Fruit fly (Drosophila melanogaster) whole organism, embryonic: Measurements from ENCODE around the gene CG4074.

Source experiments
- Aef1 ChIP-seq: fragments of 200-800 bp; sonication (Bioruptor generic); IDR thresholded peaks from 3 replicates; pipeline ENCODE4 v1.3.6; 2022; ENCODE audit warnings: missing biosample characterization, missing genetic modification characterization
- Atf-2 ChIP-seq: fragments of 200-800 bp; sonication (Bioruptor generic); optimal IDR thresholded peaks from 2 replicates; lab custom pipeline; 2016; ENCODE audit warnings: missing biosample characterization, missing genetic modification characterization
- CG10147 ChIP-seq: fragments of 200-800 bp; sonication (Bioruptor generic); optimal IDR thresholded peaks from 2 replicates; lab custom pipeline; 2019; ENCODE audit warnings: missing biosample characterization, mild to moderate bottlenecking, missing genetic modification characterization, moderate library complexity
- CG12155 ChIP-seq: fragments of 200-800 bp; sonication (Bioruptor generic); optimal IDR thresholded peaks from 3 replicates; lab custom pipeline; 2016; ENCODE audit warnings: missing biosample characterization, missing genetic modification characterization
- CG12219 ChIP-seq: fragments of 200-800 bp; sonication (Bioruptor generic); optimal IDR thresholded peaks from 3 replicates; lab custom pipeline; 2018; ENCODE audit warnings: missing biosample characterization, mild to moderate bottlenecking, missing genetic modification characterization
- CG1647 ChIP-seq: fragments of 200-800 bp; sonication (Bioruptor generic); optimal IDR thresholded peaks from 3 replicates; lab custom pipeline; 2016; ENCODE audit warnings: missing biosample characterization, missing genetic modification characterization
- CG16779 ChIP-seq: fragments of 200-800 bp; sonication (Bioruptor generic); IDR thresholded peaks from 2 replicates; pipeline ENCODE4 v1.3.6; 2022; ENCODE audit warnings: missing biosample characterization, missing genetic modification characterization
- CG2678 ChIP-seq: fragments of 200-800 bp; sonication (Bioruptor generic); optimal IDR thresholded peaks from 3 replicates; lab custom pipeline; 2019; ENCODE audit warnings: missing biosample characterization, mild to moderate bottlenecking, missing genetic modification characterization, moderate library complexity
- CG3065 ChIP-seq: fragments of 200-800 bp; sonication (Bioruptor generic); optimal IDR thresholded peaks from 2 replicates; lab custom pipeline; 2016; ENCODE audit warnings: missing biosample characterization, missing genetic modification characterization
- CG34224 ChIP-seq: fragments of 200-800 bp; sonication (Bioruptor generic); IDR thresholded peaks from 3 replicates; pipeline ENCODE4 v1.3.6; 2022; ENCODE audit warnings: missing biosample characterization, missing genetic modification characterization; ENCODE audit not compliant: partially characterized antibody
- CG3726 ChIP-seq: fragments of 200-800 bp; sonication (Bioruptor generic); IDR thresholded peaks from 3 replicates; pipeline ENCODE4, ENCODE4 v1.3.6; 2022; ENCODE audit warnings: missing biosample characterization, missing genetic modification characterization
- CG3847 ChIP-seq: fragments of 200-800 bp; sonication (Bioruptor generic); IDR thresholded peaks from 2 replicates; pipeline ENCODE4 v1.3.6; 2022; ENCODE audit warnings: missing biosample characterization, missing genetic modification characterization
- CG4328 ChIP-seq: fragments of 200-800 bp; sonication (Bioruptor generic); optimal IDR thresholded peaks from 3 replicates; lab custom pipeline; 2017; ENCODE audit warnings: missing biosample characterization, missing genetic modification reagents, missing genetic modification characterization
- CG4707 ChIP-seq: fragments of 200-800 bp; sonication (Bioruptor generic); optimal IDR thresholded peaks from 2 replicates; lab custom pipeline; 2018; ENCODE audit warnings: missing biosample characterization, mild to moderate bottlenecking, missing genetic modification characterization, moderate library complexity
- CG4730 ChIP-seq: fragments of 200-800 bp; sonication (Bioruptor generic); IDR thresholded peaks from 2 replicates; pipeline ENCODE4 v1.3.6; 2022; ENCODE audit warnings: missing biosample characterization, missing genetic modification characterization
- CG5180 ChIP-seq: fragments of 200-800 bp; sonication (Bioruptor generic); optimal IDR thresholded peaks from 3 replicates; lab custom pipeline; 2017; ENCODE audit warnings: missing biosample characterization, missing genetic modification characterization, mild to moderate bottlenecking, moderate library complexity, missing genetic modification reagents
- CG7963 ChIP-seq: fragments of 200-800 bp; sonication (Bioruptor generic); IDR thresholded peaks from 3 replicates; pipeline ENCODE4 v1.3.6; 2022; ENCODE audit warnings: missing biosample characterization, missing genetic modification characterization; ENCODE audit not compliant: partially characterized antibody
- CG8388 ChIP-seq: fragments of 200-800 bp; sonication (Bioruptor generic); optimal IDR thresholded peaks from 2 replicates; lab custom pipeline; 2019; ENCODE audit warnings: missing biosample characterization, mild to moderate bottlenecking, missing genetic modification characterization, moderate library complexity
- Dek ChIP-seq: fragments of 200-800 bp; sonication (Bioruptor generic); optimal IDR thresholded peaks from 3 replicates; lab custom pipeline; 2019; ENCODE audit warnings: missing biosample characterization, mild to moderate bottlenecking, missing genetic modification characterization, moderate library complexity
- Dll ChIP-seq: fragments of 200-800 bp; sonication (Bioruptor generic); IDR thresholded peaks from 4 replicates; pipeline ENCODE4 v1.3.6; 2022; ENCODE audit warnings: missing biosample characterization, missing genetic modification characterization; ENCODE audit not compliant: partially characterized antibody
- Ets97D ChIP-seq: fragments of 200-800 bp; sonication (Bioruptor generic); optimal IDR thresholded peaks from 3 replicates; lab custom pipeline; 2016; ENCODE audit warnings: missing biosample characterization, missing genetic modification characterization
- Fer1 ChIP-seq: fragments of 200-800 bp; sonication (Bioruptor generic); optimal IDR thresholded peaks from 2 replicates; lab custom pipeline; 2017; ENCODE audit warnings: missing biosample characterization, mild to moderate bottlenecking, missing genetic modification characterization
- HLH4C ChIP-seq: fragments of 200-800 bp; sonication (Bioruptor generic); IDR thresholded peaks from 3 replicates; pipeline ENCODE4 v1.3.6; 2022; ENCODE audit warnings: missing biosample characterization, missing genetic modification characterization; ENCODE audit not compliant: partially characterized antibody
- HLH54F ChIP-seq: fragments of 200-800 bp; sonication (Bioruptor generic); optimal IDR thresholded peaks from 3 replicates; lab custom pipeline; 2016; ENCODE audit warnings: missing biosample characterization, missing genetic modification characterization
- Neu2 ChIP-seq: fragments of 200-800 bp; sonication (Bioruptor generic); optimal IDR thresholded peaks from 3 replicates; lab custom pipeline; 2016; ENCODE audit warnings: missing biosample characterization, missing genetic modification characterization, borderline replicate concordance
- Nf-YC ChIP-seq: fragments of 200-800 bp; optimal IDR thresholded peaks from 3 replicates; lab custom pipeline; 2019; ENCODE audit warnings: missing biosample characterization, mild to moderate bottlenecking, missing genetic modification characterization, moderate library complexity
- Sox100B ChIP-seq: fragments of 200-800 bp; sonication (Bioruptor generic); optimal IDR thresholded peaks from 3 replicates; lab custom pipeline; 2018; ENCODE audit warnings: missing biosample characterization, mild to moderate bottlenecking, missing genetic modification characterization
- Sry-β ChIP-seq: fragments of 200-800 bp; sonication (Bioruptor generic); optimal IDR thresholded peaks from 2 replicates; lab custom pipeline; 2018; ENCODE audit warnings: missing biosample characterization, mild to moderate bottlenecking, missing genetic modification characterization, moderate library complexity
- ara ChIP-seq: fragments of 200-800 bp; sonication (Bioruptor generic); IDR thresholded peaks from 2 replicates; pipeline ENCODE4 v1.3.6; 2022; ENCODE audit warnings: missing biosample characterization, missing genetic modification characterization
- bigmax ChIP-seq: fragments of 200-800 bp; sonication (Bioruptor generic); optimal IDR thresholded peaks from 2 replicates; lab custom pipeline; 2018; ENCODE audit warnings: missing biosample characterization, mild to moderate bottlenecking, missing genetic modification characterization
- chm ChIP-seq: fragments of 200-800 bp; sonication (Bioruptor generic); IDR thresholded peaks from 2 replicates; pipeline ENCODE4 v1.3.6; 2022; ENCODE audit warnings: missing biosample characterization, missing genetic modification characterization
- corto ChIP-seq: fragments of 200-800 bp; sonication (Bioruptor generic); optimal IDR thresholded peaks from 2 replicates; lab custom pipeline; 2016; ENCODE audit warnings: missing biosample characterization, mild to moderate bottlenecking, missing genetic modification characterization, moderate library complexity
- croc ChIP-seq: fragments of 200-800 bp; sonication (Bioruptor generic); conservative IDR thresholded peaks from 3 replicates; pipeline ENCODE4 v1.3.6; 2022; ENCODE audit warnings: missing biosample characterization, missing genetic modification characterization
- fd3F ChIP-seq: fragments of 200-800 bp; sonication (Bioruptor generic); optimal IDR thresholded peaks from 2 replicates; lab custom pipeline; 2018; ENCODE audit warnings: missing biosample characterization, mild to moderate bottlenecking, missing genetic modification characterization, moderate library complexity
- ftz-f1 ChIP-seq: fragments of 200-800 bp; sonication (Bioruptor generic); optimal IDR thresholded peaks from 2 replicates; lab custom pipeline; 2016; ENCODE audit warnings: missing biosample characterization, missing genetic modification characterization
- gce ChIP-seq: fragments of 200-800 bp; sonication (Bioruptor generic); IDR thresholded peaks from 3 replicates; pipeline ENCODE4 v1.3.6; 2022; ENCODE audit warnings: missing biosample characterization, missing genetic modification characterization
- gcm ChIP-seq: fragments of 200-800 bp; sonication (Bioruptor generic); optimal IDR thresholded peaks from 2 replicates; lab custom pipeline; 2019; ENCODE audit warnings: missing biosample characterization, mild to moderate bottlenecking, missing genetic modification characterization, moderate library complexity
- kay ChIP-seq: fragments of 200-800 bp; sonication (Bioruptor generic); optimal IDR thresholded peaks from 2 replicates; lab custom pipeline; 2016; ENCODE audit warnings: missing biosample characterization, missing genetic modification characterization
- kni ChIP-seq: fragments of 200-800 bp; sonication (Bioruptor generic); optimal IDR thresholded peaks from 3 replicates; lab custom pipeline; 2017; ENCODE audit warnings: mild to moderate bottlenecking, missing biosample characterization, missing genetic modification reagents, missing genetic modification characterization
- mirr ChIP-seq: fragments of 200-800 bp; sonication (Bioruptor generic); optimal IDR thresholded peaks from 3 replicates; lab custom pipeline; 2018; ENCODE audit warnings: missing biosample characterization, mild to moderate bottlenecking, missing genetic modification characterization
- oc ChIP-seq: fragments of 200-800 bp; sonication (Bioruptor generic); optimal IDR thresholded peaks from 2 replicates; lab custom pipeline; 2018; ENCODE audit warnings: missing biosample characterization, mild to moderate bottlenecking, missing genetic modification characterization, moderate library complexity
- sima ChIP-seq: fragments of 200-800 bp; sonication (Bioruptor generic); optimal IDR thresholded peaks from 2 replicates; lab custom pipeline; 2016; ENCODE audit warnings: missing biosample characterization, missing genetic modification characterization
- tgo ChIP-seq: fragments of 200-800 bp; sonication (Bioruptor generic); IDR thresholded peaks from 3 replicates; pipeline ENCODE4 v1.3.6; 2022; ENCODE audit warnings: missing biosample characterization, missing genetic modification characterization
- unc-4 ChIP-seq: fragments of 200-800 bp; sonication (Bioruptor generic); IDR thresholded peaks from 2 replicates; pipeline ENCODE4 v1.3.6; 2022; ENCODE audit warnings: missing biosample characterization, missing genetic modification characterization; ENCODE audit not compliant: partially characterized antibody
- vfl ChIP-seq: fragments of 200-800 bp; sonication (Bioruptor generic); optimal IDR thresholded peaks from 2 replicates; lab custom pipeline; 2016; ENCODE audit warnings: missing biosample characterization, missing genetic modification characterization
- wor ChIP-seq: fragments of 200-800 bp; sonication (Bioruptor generic); IDR thresholded peaks from 2 replicates; pipeline ENCODE4 v1.3.6; 2022; ENCODE audit warnings: missing biosample characterization, missing genetic modification characterization

Gene CG4074

dm6 chr3L:20777496-20777895 is 8.2 kb upstream of the CG4074 start (continued):
- TF ChIP-seq HLH54F (GFP tag; lab: Kevin White, UChicago) (no peak), CG7963 (no peak), CG4730 (GFP tag; lab: Robert Waterston, UW) (no peak), Dll (GFP tag; lab: Robert Waterston, UW) (no peak), CG4328 (GFP tag; lab: Kevin White, UChicago) (no peak), Aef1 (GFP tag; lab: Robert Waterston, UW) (no peak), wor (GFP tag; lab: Robert Waterston, UW) (no peak), oc (no peak), CG12155 (GFP tag; lab: Kevin White, UChicago) (no peak), ara (GFP tag; lab: Robert Waterston, UW) (no peak), Neu2 (GFP tag; lab: Kevin White, UChicago) (no peak), CG3847 (GFP tag; lab: Robert Waterston, UW) (no peak), CG2678 (tag; lab: Kevin White, UChicago) (no peak), mirr (GFP tag; lab: Kevin White, UChicago) (peak; percentile 37), ftz-f1 (peak; percentile 56)

- TF ChIP-seq gce (GFP tag; lab: Robert Waterston, UW) (no peak), CG3726 (GFP tag; lab: Robert Waterston, UW) (no peak), kni (GFP tag; lab: Kevin White, UChicago) (no peak)
Observed at dm6 chr3L:20772647-20773015, 3.3 kb upstream of the CG4074 start.

dm6 chr3L:20771891-20772646 is 2.8 kb upstream of the CG4074 start:
- TF ChIP-seq CG12219 (GFP tag; lab: Kevin White, UChicago) (peak; percentile 86), vfl (GFP tag; lab: Kevin White, UChicago) (peak; percentile 38), gcm (GFP tag; lab: Kevin White, UChicago) (peak; percentile 67), Fer1 (GFP tag; lab: Kevin White, UChicago) (peak; percentile 82), CG10147 (peak; percentile 55), CG34224 (no peak; the same call in 2 of the 3 replicates), CG5180 (GFP tag; lab: Kevin White, UChicago) (no peak), Ets97D (GFP tag; lab: Kevin White, UChicago) (peak; percentile 24), Sox100B (GFP tag; lab: Kevin White, UChicago) (no peak), Nf-YC (tag; lab: Kevin White, UChicago) (no peak), Sry-β (GFP tag; lab: Kevin White, UChicago) (peak; percentile 97), fd3F (GFP tag; lab: Kevin White, UChicago) (peak; percentile 75), CG3065 (GFP tag; lab: Kevin White, UChicago) (peak; percentile 82), bigmax (GFP tag; lab: Kevin White, UChicago) (peak; percentile 28), corto (GFP tag; lab: Kevin White, UChicago) (no peak), chm (GFP tag; lab: Robert Waterston, UW) (peak; percentile 86), CG16779 (GFP tag; lab: Robert Waterston, UW) (peak; percentile 63; the same call in 1 of the 2 replicates), CG1647 (peak; percentile 46), HLH4C (GFP tag; lab: Robert Waterston, UW) (no peak), unc-4 (GFP tag; lab: Robert Waterston, UW) (no peak; the same call in 1 of the 2 replicates), sima (no peak), kay (peak; percentile 50), croc (0 out of 3 replicates have a peak, but pooled peaks have one; percentile 13), tgo (GFP tag; lab: Robert Waterston, UW) (peak; percentile 76), Dek (tag; lab: Kevin White, UChicago) (peak; percentile 78), CG8388 (GFP tag; lab: Kevin White, UChicago) (peak; percentile 81), CG4707 (GFP tag; lab: Kevin White, UChicago) (peak; percentile 70), Atf-2 (GFP tag; lab: Kevin White, UChicago) (peak; percentile 40), CG4328 (GFP tag; lab: Kevin White, UChicago) (no peak)
